Fruit fly (Drosophila melanogaster) whole organism, embryonic: ENCODE results near the gene RanGAP.

ENCODE experiments used
- Atf6 ChIP-seq: fragments of 200-800 bp; sonication (Bioruptor generic); IDR thresholded peaks from 2 replicates; pipeline ENCODE4 v1.3.6; 2022; ENCODE audit warnings: missing biosample characterization, missing genetic modification characterization
- B-H1 ChIP-seq: fragments of 200-800 bp; sonication (Bioruptor generic); IDR thresholded peaks from 3 replicates; pipeline ENCODE4 v1.3.6; 2022; ENCODE audit warnings: missing biosample characterization, missing genetic modification characterization
- Bdp1 ChIP-seq: fragments of 200-800 bp; sonication (Bioruptor generic); optimal IDR thresholded peaks from 3 replicates; lab custom pipeline; 2016; ENCODE audit warnings: missing biosample characterization, missing genetic modification characterization
- CG12744 ChIP-seq: fragments of 200-800 bp; sonication (Bioruptor generic); optimal IDR thresholded peaks from 2 replicates; lab custom pipeline; 2016; ENCODE audit warnings: missing biosample characterization, missing genetic modification characterization
- CG13624 ChIP-seq: fragments of 200-800 bp; sonication (Bioruptor generic); optimal IDR thresholded peaks from 2 replicates; lab custom pipeline; 2016; ENCODE audit warnings: missing biosample characterization, missing genetic modification characterization
- CG14050 ChIP-seq: fragments of 200-800 bp; sonication (Bioruptor generic); IDR thresholded peaks from 3 replicates; pipeline ENCODE4 v1.3.6; 2022; ENCODE audit warnings: missing biosample characterization, missing genetic modification characterization
- CG14710 ChIP-seq: fragments of 200-800 bp; sonication (Bioruptor generic); optimal IDR thresholded peaks from 3 replicates; lab custom pipeline; 2019; ENCODE audit warnings: missing biosample characterization, mild to moderate bottlenecking, missing genetic modification characterization, moderate library complexity
- CG15479 ChIP-seq: fragments of 200-800 bp; sonication (Bioruptor generic); optimal IDR thresholded peaks from 3 replicates; lab custom pipeline; 2019; ENCODE audit warnings: missing biosample characterization, mild to moderate bottlenecking, missing genetic modification characterization, moderate library complexity
- CG15514 ChIP-seq: fragments of 200-800 bp; sonication (Bioruptor generic); optimal IDR thresholded peaks from 3 replicates; lab custom pipeline; 2017; ENCODE audit warnings: missing biosample characterization, missing genetic modification characterization, mild to moderate bottlenecking, moderate library complexity, missing genetic modification reagents
- CG2129 ChIP-seq: fragments of 200-800 bp; sonication (Bioruptor generic); IDR thresholded peaks from 2 replicates; pipeline ENCODE4 v1.3.6; 2022; ENCODE audit warnings: missing biosample characterization, missing genetic modification characterization; ENCODE audit not compliant: partially characterized antibody
- CG30020 ChIP-seq: fragments of 200-800 bp; optimal IDR thresholded peaks from 2 replicates; lab custom pipeline; 2019; ENCODE audit warnings: missing biosample characterization, mild to moderate bottlenecking, missing genetic modification characterization, moderate library complexity
- CG4282 ChIP-seq: fragments of 200-800 bp; sonication (Bioruptor generic); optimal IDR thresholded peaks from 2 replicates; lab custom pipeline; 2016; ENCODE audit warnings: missing biosample characterization, missing genetic modification characterization
- CG4617 ChIP-seq: fragments of 200-800 bp; sonication (Bioruptor generic); optimal IDR thresholded peaks from 3 replicates; lab custom pipeline; 2016; ENCODE audit warnings: missing biosample characterization, missing genetic modification characterization, borderline replicate concordance
- CG6654 ChIP-seq: fragments of 200-800 bp; sonication (Bioruptor generic); optimal IDR thresholded peaks from 2 replicates; lab custom pipeline; 2017; ENCODE audit warnings: missing biosample characterization, mild to moderate bottlenecking, missing genetic modification characterization
- CG7839 ChIP-seq: fragments of 200-800 bp; sonication (Bioruptor generic); optimal IDR thresholded peaks from 3 replicates; lab custom pipeline; 2018; ENCODE audit warnings: missing biosample characterization, mild to moderate bottlenecking, missing genetic modification characterization, moderate library complexity
- CG8290 ChIP-seq, 3 experiments: fragments of 200-800 bp; sonication (Bioruptor generic); optimal IDR thresholded peaks; 2 replicates each; lab custom pipeline; 2016 to 2019; ENCODE audit warnings: missing biosample characterization in 3 of 3, missing genetic modification characterization in 3 of 3, mild to moderate bottlenecking in 2 of 3, moderate library complexity in 1 of 3
- CG9437 ChIP-seq: fragments of 200-800 bp; sonication (Bioruptor generic); optimal IDR thresholded peaks from 2 replicates; lab custom pipeline; 2018; ENCODE audit warnings: missing biosample characterization, mild to moderate bottlenecking, missing genetic modification characterization
- Dll ChIP-seq: fragments of 200-800 bp; sonication (Bioruptor generic); IDR thresholded peaks from 4 replicates; pipeline ENCODE4 v1.3.6; 2022; ENCODE audit warnings: missing biosample characterization, missing genetic modification characterization; ENCODE audit not compliant: partially characterized antibody
- E2f2 ChIP-seq: fragments of 200-800 bp; sonication (Bioruptor generic); IDR thresholded peaks from 2 replicates; pipeline ENCODE4 v1.3.6; 2022; ENCODE audit warnings: missing biosample characterization, missing genetic modification characterization
- Elba2 ChIP-seq: fragments of 200-800 bp; sonication (Bioruptor generic); optimal IDR thresholded peaks from 3 replicates; lab custom pipeline; 2016; ENCODE audit warnings: missing biosample characterization, missing genetic modification characterization
- Lhr ChIP-seq: fragments of 200-800 bp; sonication (Bioruptor generic); optimal IDR thresholded peaks from 3 replicates; lab custom pipeline; 2017; ENCODE audit warnings: mild to moderate bottlenecking, missing biosample characterization, missing genetic modification reagents, missing genetic modification characterization
- Meics ChIP-seq: fragments of 200-800 bp; sonication (Bioruptor generic); optimal IDR thresholded peaks from 2 replicates; lab custom pipeline; 2017; ENCODE audit warnings: missing biosample characterization, mild to moderate bottlenecking, missing genetic modification characterization
- NK7.1 ChIP-seq: fragments of 200-800 bp; sonication (Bioruptor generic); optimal IDR thresholded peaks from 3 replicates; lab custom pipeline; 2016; ENCODE audit warnings: missing biosample characterization, missing genetic modification characterization
- Nf-YB ChIP-seq: fragments of 200-800 bp; sonication (Bioruptor generic); optimal IDR thresholded peaks from 3 replicates; lab custom pipeline; 2019; ENCODE audit warnings: missing biosample characterization, mild to moderate bottlenecking, missing genetic modification characterization, moderate library complexity
- Pdp1 ChIP-seq, 2 experiments: fragments of 200-800 bp; sonication (Bioruptor generic); optimal IDR thresholded peaks; 3 replicates each; lab custom pipeline; 2016; ENCODE audit warnings: missing biosample characterization in 2 of 2, missing genetic modification characterization in 2 of 2, mild to moderate bottlenecking in 1 of 2, moderate library complexity in 1 of 2
- Rx ChIP-seq: fragments of 200-800 bp; sonication (Bioruptor generic); IDR thresholded peaks from 2 replicates; pipeline ENCODE4 v1.3.6; 2022; ENCODE audit warnings: missing biosample characterization, missing genetic modification characterization
- Vsx1 ChIP-seq: fragments of 200-800 bp; sonication (Bioruptor generic); optimal IDR thresholded peaks from 2 replicates; lab custom pipeline; 2017; ENCODE audit warnings: missing biosample characterization, mild to moderate bottlenecking, missing genetic modification characterization, missing genetic modification reagents
- al ChIP-seq: fragments of 200-800 bp; sonication (Bioruptor generic); IDR thresholded peaks from 2 replicates; pipeline ENCODE4 v1.3.6; 2022; ENCODE audit warnings: missing biosample characterization, missing genetic modification characterization
- bab2 ChIP-seq: fragments of 200-800 bp; sonication (Bioruptor generic); optimal IDR thresholded peaks from 2 replicates; lab custom pipeline; 2016; ENCODE audit warnings: missing biosample characterization, missing genetic modification characterization
- cas ChIP-seq: fragments of 200-800 bp; sonication (Bioruptor generic); IDR thresholded peaks from 2 replicates; pipeline ENCODE4 v1.3.6; 2022; ENCODE audit warnings: missing biosample characterization, missing genetic modification characterization
- crp ChIP-seq, 2 experiments: fragments of 200-800 bp; sonication (Bioruptor generic); optimal IDR thresholded peaks; 2 replicates in 1 of 2; 3 replicates in 1 of 2; lab custom pipeline; 2017; ENCODE audit warnings: missing biosample characterization in 2 of 2, missing genetic modification characterization in 2 of 2, mild to moderate bottlenecking in 1 of 2, moderate library complexity in 1 of 2
- ham ChIP-seq: fragments of 200-800 bp; sonication (Bioruptor generic); IDR thresholded peaks from 2 replicates; pipeline ENCODE4 v1.3.6; 2022; ENCODE audit warnings: missing biosample characterization, missing genetic modification characterization
- hb ChIP-seq: fragments of 200-800 bp; sonication (Bioruptor generic); IDR thresholded peaks from 3 replicates; pipeline ENCODE4 v1.3.6; 2022; ENCODE audit warnings: missing biosample characterization, missing genetic modification characterization; ENCODE audit not compliant: partially characterized antibody
- ind ChIP-seq: fragments of 200-800 bp; sonication (Bioruptor generic); optimal IDR thresholded peaks from 3 replicates; lab custom pipeline; 2016; ENCODE audit warnings: missing biosample characterization, missing genetic modification characterization
- insv ChIP-seq, 2 experiments: fragments of 200-800 bp; sonication (Bioruptor generic); optimal IDR thresholded peaks; 3 replicates each; lab custom pipeline; 2016 to 2018; ENCODE audit warnings: missing biosample characterization in 2 of 2, missing genetic modification characterization in 2 of 2
- jumu ChIP-seq: fragments of 200-800 bp; sonication (Bioruptor generic); optimal IDR thresholded peaks from 3 replicates; lab custom pipeline; 2016; ENCODE audit warnings: missing biosample characterization, missing genetic modification characterization
- lola ChIP-seq, 3 experiments: fragments of >200 bp in 2 of 3; fragments of 200-800 bp in 1 of 3; sonication (Bioruptor generic) in 1 of 3; optimal IDR thresholded peaks; 2 replicates each; lab custom pipeline; 2017 to 2019; ENCODE audit warnings: missing biosample characterization in 3 of 3, missing genetic modification characterization in 3 of 3, mild to moderate bottlenecking in 1 of 3, moderate library complexity in 1 of 3
- mld ChIP-seq: fragments of 200-800 bp; sonication (Bioruptor generic); IDR thresholded peaks from 3 replicates; pipeline ENCODE4 v1.3.6; 2022; ENCODE audit warnings: missing biosample characterization, missing genetic modification characterization; ENCODE audit not compliant: partially characterized antibody
- oc ChIP-seq: fragments of 200-800 bp; sonication (Bioruptor generic); optimal IDR thresholded peaks from 2 replicates; lab custom pipeline; 2018; ENCODE audit warnings: missing biosample characterization, mild to moderate bottlenecking, missing genetic modification characterization, moderate library complexity
- pan ChIP-seq, 4 experiments: fragments of >200 bp in 3 of 4; fragments of 200-800 bp in 1 of 4; sonication (Bioruptor generic) in 1 of 4; optimal IDR thresholded peaks in 3 of 4; IDR thresholded peaks in 1 of 4; 2 replicates each; pipeline versions ENCODE4 v1.3.6 to Lab custom; 2017 to 2022; ENCODE audit warnings: missing biosample characterization in 2 of 4, missing genetic modification characterization in 2 of 4, mixed read lengths in 1 of 4
- pzg ChIP-seq: fragments of 200-800 bp; sonication (Bioruptor generic); optimal IDR thresholded peaks from 3 replicates; lab custom pipeline; 2018; ENCODE audit warnings: missing biosample characterization, mild to moderate bottlenecking, missing genetic modification characterization, moderate library complexity
- repo ChIP-seq: fragments of 200-800 bp; sonication (Bioruptor generic); optimal IDR thresholded peaks from 2 replicates; lab custom pipeline; 2016; ENCODE audit warnings: missing biosample characterization, missing genetic modification characterization
- schlank ChIP-seq: fragments of 200-800 bp; sonication (Bioruptor generic); optimal IDR thresholded peaks from 2 replicates; lab custom pipeline; 2018; ENCODE audit warnings: missing biosample characterization, mild to moderate bottlenecking, missing genetic modification characterization
- sd ChIP-seq: fragments of 200-800 bp; sonication (Bioruptor generic); optimal IDR thresholded peaks from 3 replicates; lab custom pipeline; 2018; ENCODE audit warnings: missing biosample characterization, mild to moderate bottlenecking, missing genetic modification characterization, moderate library complexity
- sob ChIP-seq: fragments of 200-800 bp; sonication (Bioruptor generic); IDR thresholded peaks from 2 replicates; pipeline ENCODE4 v1.3.6; 2022; ENCODE audit warnings: missing biosample characterization, missing genetic modification characterization
- zen ChIP-seq: fragments of 200-800 bp; sonication (Bioruptor generic); optimal IDR thresholded peaks from 3 replicates; lab custom pipeline; 2018; ENCODE audit warnings: missing biosample characterization, mild to moderate bottlenecking, missing genetic modification characterization, moderate library complexity

The RanGAP gene

DNA sequence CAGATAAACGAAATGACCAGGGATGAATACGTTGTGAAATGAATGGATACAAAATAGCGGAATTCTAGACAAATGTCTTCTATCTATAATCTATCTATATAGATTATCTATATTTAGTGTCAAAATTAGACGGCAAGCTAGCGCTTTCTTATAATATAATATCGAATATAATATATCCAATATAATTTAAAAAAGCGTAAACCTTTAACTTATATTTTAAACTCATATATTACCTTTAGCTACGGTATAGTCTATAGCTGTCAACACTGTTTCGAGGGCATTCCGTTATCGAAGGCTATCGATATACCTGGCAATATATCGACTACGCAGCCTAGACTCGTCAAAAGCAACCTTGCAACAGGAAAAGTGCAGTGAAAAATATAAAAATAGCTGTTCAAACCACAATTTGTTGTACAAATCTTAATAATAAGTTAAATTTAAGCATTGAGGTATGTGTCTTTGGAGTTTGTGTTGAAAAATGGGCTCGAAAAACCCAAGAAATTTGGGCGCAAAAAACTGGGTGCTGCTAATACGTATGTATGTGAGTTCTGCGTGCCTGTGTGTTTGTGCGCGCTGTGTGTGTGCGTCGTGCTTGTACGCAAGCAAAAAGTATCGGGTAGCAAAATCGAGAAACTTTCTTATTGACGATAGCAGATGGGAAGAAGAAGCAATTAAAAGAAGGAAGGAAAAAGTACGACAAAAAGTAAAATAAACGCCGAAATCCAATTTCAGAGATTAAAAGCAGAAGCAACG is 51.4 kb downstream of the RanGAP start, which contains the start of the genes swm and Ctu2 (continued):
- TF ChIP-seq CG14050 (GFP tag; lab: Robert Waterston, UW) = 0 out of 3 replicates have a peak, but pooled peaks have one; percentile 24
- peak; percentile 48 for TF ChIP-seq pzg (GFP tag; lab: Kevin White, UChicago)
- no peak for TF ChIP-seq NK7.1 (GFP tag; lab: Kevin White, UChicago)
- TF ChIP-seq CG14710 = peak; percentile 82
- no peak for TF ChIP-seq cas (GFP tag; lab: Robert Waterston, UW)
- no peak for TF ChIP-seq CG12744
- peak; percentile 45 for TF ChIP-seq CG4617 (GFP tag; lab: Kevin White, UChicago)
- no peak for TF ChIP-seq CG4282
- TF ChIP-seq Elba2 = peak; percentile 90
- no peak for TF ChIP-seq repo (GFP tag; lab: Kevin White, UChicago)
- no peak for TF ChIP-seq pan (optimal IDR thresholded peaks at IDR 0.05; lab: Kevin White, UChicago)
- peak in 1 of 2 experiments; percentile 60 for TF ChIP-seq pan (GFP tag; optimal IDR thresholded peaks at IDR 0.05 in 1 of 2, IDR thresholded peaks at IDR 0.05 in 1 of 2)
- TF ChIP-seq ind (GFP tag; lab: Kevin White, UChicago) = peak; percentile 68
- peak; percentile 30 for TF ChIP-seq CG15479
- peak; percentile 22; the same call in 2 of the 3 replicates for TF ChIP-seq B-H1 (GFP tag; lab: Robert Waterston, UW)
- no peak for TF ChIP-seq Bdp1 (GFP tag; lab: Kevin White, UChicago)
- TF ChIP-seq sob (GFP tag; lab: Robert Waterston, UW) = peak; percentile 60
- TF ChIP-seq CG8290 (GFP tag; optimal IDR thresholded peaks at IDR 0.05; lab: Kevin White, UChicago) = peak; percentile 34
- peak in 1 of 2 experiments; percentile 29 for TF ChIP-seq CG8290 (tag; optimal IDR thresholded peaks at IDR 0.05; lab: Kevin White, UChicago)
- TF ChIP-seq insv (GFP tag; optimal IDR thresholded peaks at IDR 0.05; lab: Kevin White, UChicago) = peak in 1 of 2 experiments; percentile 51
- TF ChIP-seq CG15514 (GFP tag; lab: Kevin White, UChicago) = peak; percentile 44
- TF ChIP-seq CG30020 (tag; lab: Kevin White, UChicago) = peak; percentile 83
- TF ChIP-seq Vsx1 (GFP tag; lab: Kevin White, UChicago) = no peak
- no peak for TF ChIP-seq mld (GFP tag; lab: Robert Waterston, UW)
- peak; percentile 17 for TF ChIP-seq CG13624 (GFP tag; lab: Kevin White, UChicago)
- peak; percentile 18; the same call in 1 of the 2 replicates for TF ChIP-seq Rx (GFP tag; lab: Robert Waterston, UW)
- TF ChIP-seq sd (tag; lab: Kevin White, UChicago) = peak; percentile 89
- no peak for TF ChIP-seq CG6654 (GFP tag; lab: Kevin White, UChicago)
- TF ChIP-seq schlank (tag; lab: Kevin White, UChicago) = no peak
- TF ChIP-seq Lhr (GFP tag; lab: Kevin White, UChicago) = no peak
- TF ChIP-seq Pdp1 (GFP tag; optimal IDR thresholded peaks at IDR 0.05; lab: Kevin White, UChicago) = peak in 1 of 2 experiments; percentile 18
- TF ChIP-seq crp (GFP tag; optimal IDR thresholded peaks at IDR 0.05; lab: Kevin White, UChicago) = peak in 1 of 2 experiments; percentile 47
- peak; percentile 19; the same call in 1 of the 2 replicates for TF ChIP-seq CG2129 (GFP tag; lab: Robert Waterston, UW)
- no peak for TF ChIP-seq bab2 (GFP tag; lab: Kevin White, UChicago)
- TF ChIP-seq Dll = peak; percentile 81
- TF ChIP-seq al (GFP tag; lab: Robert Waterston, UW) = peak; percentile 56; the same call in 1 of the 2 replicates
- no peak for TF ChIP-seq ham
- TF ChIP-seq Meics (GFP tag; lab: Kevin White, UChicago) = no peak
- TF ChIP-seq E2f2 (GFP tag; lab: Robert Waterston, UW) = 0 out of 2 replicates have a peak, but pooled peaks have one; percentile 33
- TF ChIP-seq Atf6 = no peak; the same call in 1 of the 2 replicates
- peak; percentile 77 for TF ChIP-seq CG7839 (tag; lab: Kevin White, UChicago)
- peak; percentile 62; the same call in 1 of the 3 replicates for TF ChIP-seq hb
- peak; percentile 48 for TF ChIP-seq zen (tag; lab: Kevin White, UChicago)
- peak in 1 of 3 experiments; percentile 73 for TF ChIP-seq lola (GFP tag; optimal IDR thresholded peaks at IDR 0.05; lab: Kevin White, UChicago)
- peak; percentile 49 for TF ChIP-seq Nf-YB (GFP tag; lab: Kevin White, UChicago)
- TF ChIP-seq jumu (GFP tag; lab: Kevin White, UChicago) = no peak
- TF ChIP-seq oc (tag; lab: Kevin White, UChicago) = peak; percentile 37
- TF ChIP-seq CG9437 = peak; percentile 79
